Worm (Caenorhabditis elegans): Measurements from ENCODE around the gene Y32F6B.1.

DNA sequence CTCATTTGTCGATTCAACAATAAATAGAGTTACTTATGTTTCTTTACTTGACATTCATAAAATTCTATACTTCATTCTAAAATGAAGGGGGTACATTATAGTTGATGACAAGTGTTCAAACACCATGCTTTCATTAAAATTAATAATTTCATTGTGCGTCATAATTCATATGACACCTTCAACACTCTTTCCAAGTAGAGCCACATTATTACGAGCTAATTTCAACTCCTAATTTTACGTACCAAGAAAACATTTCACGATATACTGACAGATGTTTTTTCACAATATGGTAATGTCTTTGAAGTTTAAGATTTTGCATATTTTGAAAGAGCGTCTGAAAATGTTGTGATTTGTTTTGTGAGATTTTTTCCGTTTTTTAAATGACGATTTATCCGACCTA lies 19.1 kb downstream of the Y32F6B.1 start:
- no peak for TF ChIP-seq W03F9.2 (tag; optimal IDR thresholded peaks at IDR 0.05)
- TF ChIP-seq dao-5 (tag; optimal IDR thresholded peaks at IDR 0.05) = no peak

All from whole organism, L4/young adult.